Worm (Caenorhabditis elegans): ENCODE measurements around the gene C47A10.16.

Gene C47A10.16

DNA sequence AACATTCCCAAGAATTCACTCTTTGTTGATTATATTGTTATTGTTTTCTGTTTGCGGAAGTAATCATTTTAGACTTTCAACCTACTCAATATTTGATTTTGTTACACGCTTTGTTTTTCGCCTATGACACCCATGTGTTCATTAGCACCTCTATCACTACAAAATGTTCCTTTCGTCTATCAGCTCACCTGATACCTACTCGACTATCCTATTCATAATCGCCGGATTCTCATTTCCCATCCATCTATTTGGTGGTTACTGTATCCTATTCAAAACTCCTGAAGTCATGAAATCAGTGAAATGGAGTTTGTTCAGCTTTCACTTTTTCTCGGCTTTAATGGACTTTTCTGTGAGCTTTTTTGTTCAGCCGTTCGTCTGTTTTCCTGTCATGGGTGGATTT, 40.3 kb upstream of the C47A10.16 start, which contains the start of gene srh-291:
srh-291 (plus strand) TSS at position 301 of the 400 bp plus-strand sequence.
- TF ChIP-seq die-1 (tag; optimal IDR thresholded peaks at IDR 0.05) (no peak), attf-5 (GFP tag; optimal IDR thresholded peaks at IDR 0.05) (no peak), mel-28 (tag; optimal IDR thresholded peaks at IDR 0.05; ENCODE audit: borderline replicate concordance) (no peak), K12H6.12 (tag; optimal IDR thresholded peaks at IDR 0.05) (no peak), lsl-1 (GFP tag; optimal IDR thresholded peaks at IDR 0.05) (no peak), F37B4.10 (GFP tag; IDR thresholded peaks at IDR 0.05) (no peak), rec-8 (tag; optimal IDR thresholded peaks at IDR 0.05) (no peak), madf-3 (GFP tag; IDR thresholded peaks at IDR 0.05) (no peak), ets-4 (GFP tag; optimal IDR thresholded peaks at IDR 0.05) (no peak), nfya-1 (tag; optimal IDR thresholded peaks at IDR 0.05; ENCODE audit: borderline replicate concordance, insufficient read depth) (no peak), unc-62 (GFP tag; optimal IDR thresholded peaks at IDR 0.05) (no peak), egl-44 (GFP tag; IDR thresholded peaks at IDR 0.05) (no peak), D2030.7 (GFP tag; IDR thresholded peaks at IDR 0.05) (no peak), F39B2.1 (GFP tag; IDR thresholded peaks at IDR 0.05) (no peak), nhr-179 (tag; optimal IDR thresholded peaks at IDR 0.05) (no peak), snpc-1.1 (tag; optimal IDR thresholded peaks at IDR 0.05; ENCODE audit: insufficient read depth) (no peak), mes-4 (tag; optimal IDR thresholded peaks at IDR 0.05) (no peak), gei-17 (GFP tag; optimal IDR thresholded peaks at IDR 0.05) (no peak), nhr-27 (tag; optimal IDR thresholded peaks at IDR 0.05) (no peak)

DNA sequence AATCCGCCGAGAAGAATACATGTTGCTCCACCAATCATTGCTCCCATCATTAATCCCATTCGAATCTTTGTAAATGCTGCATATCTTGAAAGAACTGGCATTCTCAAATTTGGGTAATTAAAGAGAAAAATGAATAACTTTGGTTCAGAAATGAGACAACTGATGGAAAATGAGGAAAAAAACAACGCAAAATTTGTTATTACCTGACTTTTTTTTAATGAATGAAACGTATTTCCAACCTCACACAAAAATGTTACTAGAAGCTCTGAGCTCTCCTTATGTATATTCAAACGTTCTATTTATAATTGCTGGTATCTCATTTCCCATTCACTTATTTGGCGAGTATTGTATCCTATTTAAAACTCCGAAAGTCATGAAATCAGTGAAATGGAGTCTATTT, 37.5 kb upstream of the C47A10.16 start, which contains the start of the genes Y94A7B.11 and srh-292:
Y94A7B.11 (minus strand) TSS at position 101 of the 400 bp plus-strand sequence.
srh-292 (plus strand) TSS at position 251 of the 400 bp plus-strand sequence.
- TF ChIP-seq B0035.1 (tag; optimal IDR thresholded peaks at IDR 0.05) (no peak), F55B11.4 (tag; optimal IDR thresholded peaks at IDR 0.05; ENCODE audit: borderline replicate concordance, insufficient read depth) (no peak), C17E4.6 (GFP tag; IDR thresholded peaks at IDR 0.05) (no peak)

DNA sequence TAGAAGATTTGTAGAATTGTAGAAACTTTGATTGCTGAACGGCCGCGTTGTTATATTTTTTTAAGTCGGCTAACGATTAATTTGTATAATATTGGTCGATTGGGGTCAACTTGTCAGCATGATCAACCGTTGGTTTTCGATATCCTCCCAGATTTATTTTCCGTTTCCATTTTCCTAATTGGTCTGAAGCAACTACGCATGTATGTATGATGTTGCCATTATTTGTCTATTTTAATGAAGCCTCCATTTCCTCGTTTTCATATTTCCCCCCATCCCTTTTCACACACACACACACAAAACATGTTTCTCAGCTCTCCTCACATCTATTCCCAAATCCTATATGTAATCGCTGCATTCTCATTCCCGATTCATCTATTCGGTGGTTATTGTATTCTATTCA, 35.6 kb upstream of the C47A10.16 start, which contains the start of gene srh-287:
srh-287 (plus strand) TSS at position 301 of the 400 bp plus-strand sequence.
- TF ChIP-seq F52B5.7 (tag; optimal IDR thresholded peaks at IDR 0.05) (no peak), B0035.1 (tag; optimal IDR thresholded peaks at IDR 0.05) (no peak), rcor-1 (GFP tag; IDR thresholded peaks at IDR 0.05) (no peak), athp-1 (tag; optimal IDR thresholded peaks at IDR 0.05) (no peak), ztf-18 (tag; optimal IDR thresholded peaks at IDR 0.05) (no peak), aptf-3 (GFP tag; IDR thresholded peaks at IDR 0.05) (no peak), lin-26 (GFP tag; IDR thresholded peaks at IDR 0.05) (no peak), ama-1 (optimal IDR thresholded peaks at IDR 0.05) (no peak), ama-1 (GFP tag; optimal IDR thresholded peaks at IDR 0.05) (no peak), hlh-26 (GFP tag; conservative IDR thresholded peaks at IDR 0.05) (no peak), nhr-27 (tag; optimal IDR thresholded peaks at IDR 0.05) (no peak), zfh-2 (GFP tag; conservative IDR thresholded peaks at IDR 0.05) (no peak), Y53F4B.3 (GFP tag; IDR thresholded peaks at IDR 0.05) (no peak), F57C9.4 (tag; optimal IDR thresholded peaks at IDR 0.05) (no peak), hmg-20 (GFP tag; IDR thresholded peaks at IDR 0.05) (no peak)

DNA sequence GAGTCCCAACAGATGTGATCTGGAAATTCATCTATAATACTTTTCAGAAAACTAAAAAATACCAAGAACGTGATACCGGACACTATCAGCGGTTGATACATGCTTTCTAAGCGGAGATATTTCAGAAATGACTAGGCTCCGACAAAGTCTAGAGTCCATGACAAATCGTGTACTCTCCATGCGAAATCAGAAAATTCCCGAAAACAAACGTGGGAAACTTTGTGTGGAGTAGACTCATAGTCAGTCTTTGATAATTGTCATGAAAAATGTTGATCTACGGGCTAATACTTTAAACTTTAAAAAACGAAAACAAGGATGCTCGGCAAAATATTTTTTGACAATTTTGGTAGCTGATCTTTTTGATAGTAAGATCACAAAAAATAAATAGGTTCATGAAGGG, 33.8 kb upstream of the C47A10.16 start, which contains the start of gene srx-18:
srx-18 (minus strand) TSS at position 101 of the 400 bp plus-strand sequence.
- no peak for TF ChIP-seq somi-1 (GFP tag; optimal IDR thresholded peaks at IDR 0.05)
- TF ChIP-seq sptf-2 (GFP tag; optimal IDR thresholded peaks at IDR 0.05) = no peak
- no peak for TF ChIP-seq B0019.2 (GFP tag; conservative IDR thresholded peaks at IDR 0.05)
- TF ChIP-seq ets-4 (GFP tag; optimal IDR thresholded peaks at IDR 0.05) = no peak
- TF ChIP-seq madf-8 (GFP tag; conservative IDR thresholded peaks at IDR 0.05) = no peak
- TF ChIP-seq madf-6 (GFP tag; IDR thresholded peaks at IDR 0.05) = no peak
- no peak for TF ChIP-seq tlf-1 (GFP tag; optimal IDR thresholded peaks at IDR 0.05)
- TF ChIP-seq tbp1 (GFP tag; optimal IDR thresholded peaks at IDR 0.05) = no peak
- no peak for TF ChIP-seq aptf-3 (GFP tag; IDR thresholded peaks at IDR 0.05)
- TF ChIP-seq nhr-179 (tag; optimal IDR thresholded peaks at IDR 0.05) = no peak
- no peak for TF ChIP-seq dpl-1 (GFP tag; optimal IDR thresholded peaks at IDR 0.05)
- TF ChIP-seq T07F8.4 (tag; optimal IDR thresholded peaks at IDR 0.05) = no peak
- no peak for TF ChIP-seq ztf-3 (GFP tag; optimal IDR thresholded peaks at IDR 0.05)

Measured in whole organism, young adult.